Worm (Caenorhabditis elegans): ENCODE measurements around the gene adah-1.
A peak's percentile ranks its signal among the peaks of the same experiment; 100 is the strongest.

The adah-1 gene

ce11 chrIV:7003323-7003722, 20.7 kb upstream of the adah-1 start, which contains the start of gene cht-3:
cht-3 (plus strand) TSS chrIV:7003623.
- no peak for TF ChIP-seq lim-7 (GFP tag; IDR thresholded peaks at IDR 0.05)

DNA sequence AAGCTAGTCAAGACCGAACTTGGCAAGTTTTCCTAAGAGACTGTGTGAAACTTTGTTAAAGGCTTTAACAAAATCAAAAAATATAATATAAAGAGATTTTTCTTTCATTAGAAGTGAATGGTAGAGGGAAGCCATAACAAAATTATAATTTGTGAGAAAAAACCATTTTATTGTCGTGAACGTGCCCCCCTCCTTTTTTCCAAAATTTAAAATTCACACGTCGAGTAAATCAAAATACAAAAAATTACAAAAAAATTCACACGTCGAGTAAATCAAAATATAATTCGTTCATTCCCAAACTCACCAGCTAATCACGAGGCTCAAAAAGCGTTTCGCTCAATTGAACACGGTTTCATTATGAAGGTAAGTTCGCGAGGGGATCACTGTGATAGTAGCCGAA, 14.5 kb upstream of the adah-1 start, which contains the start of gene C25A8.2:
TSS of gene C25A8.2 (plus strand) at position 301 of the 400 bp plus-strand sequence.
- no peak for TF ChIP-seq ZK337.2 (GFP tag; IDR thresholded peaks at IDR 0.05)
- no peak for TF ChIP-seq spr-3 (GFP tag; optimal IDR thresholded peaks at IDR 0.05)
- no peak for TF ChIP-seq fkh-10 (GFP tag; optimal IDR thresholded peaks at IDR 0.05)
- TF ChIP-seq nhr-77 (tag; optimal IDR thresholded peaks at IDR 0.05), result no peak

ce11 chrIV:7010195-7010594, 13.8 kb upstream of the adah-1 start:
- TF ChIP-seq lin-13 (GFP tag; optimal IDR thresholded peaks at IDR 0.05) (no peak), nhr-42 (GFP tag; IDR thresholded peaks at IDR 0.05) (no peak), vab-7 (GFP tag; IDR thresholded peaks at IDR 0.05) (no peak), unc-62 (GFP tag; optimal IDR thresholded peaks at IDR 0.05 in 1 of 2) (no peak), unc-62 (tag; optimal IDR thresholded peaks at IDR 0.05) (no peak), set-16 (GFP tag; IDR thresholded peaks at IDR 0.05) (peak; percentile 68), sdz-12 (GFP tag; optimal IDR thresholded peaks at IDR 0.05) (no peak), dmd-8 (GFP tag; IDR thresholded peaks at IDR 0.05) (no peak), egl-43 (GFP tag; IDR thresholded peaks at IDR 0.05) (no peak)

- no peak for TF ChIP-seq snpc-4 (tag; optimal IDR thresholded peaks at IDR 0.05)
- TF ChIP-seq egl-43 (GFP tag; IDR thresholded peaks at IDR 0.05), result no peak
- TF ChIP-seq dmd-8 (GFP tag; IDR thresholded peaks at IDR 0.05), result no peak
Observed at ce11 chrIV:7010835-7011234, 13.2 kb upstream of the adah-1 start, which contains the start of gene C25A8.1. C25A8.1 (plus strand) TSS chrIV:7011135.

DNA sequence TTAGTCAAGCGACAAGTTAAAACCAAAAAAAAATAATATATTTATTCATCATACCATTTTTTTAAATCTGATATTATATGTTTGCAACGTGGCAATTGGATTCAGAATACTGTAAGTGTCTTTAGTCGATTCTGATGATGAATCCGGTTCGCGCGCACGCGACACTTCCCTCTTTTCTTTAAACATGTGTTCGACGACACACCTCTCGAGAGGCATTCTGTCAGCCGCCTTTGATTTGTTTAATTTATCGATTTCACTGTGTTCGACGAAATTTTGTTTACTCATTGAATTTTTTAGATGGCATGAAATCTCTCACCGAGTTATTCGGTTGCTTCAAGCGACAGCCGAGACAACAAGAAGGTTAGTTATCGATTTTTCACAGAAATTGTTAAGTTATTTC, 12.3 kb upstream of the adah-1 start, which contains the start of gene trxr-1:
TSS of gene trxr-1 (plus strand) at position 227 of the 400 bp plus-strand sequence.
- no peak for TF ChIP-seq dmd-8 (GFP tag; IDR thresholded peaks at IDR 0.05)
- peak; percentile 69 for TF ChIP-seq hlh-30 (tag; optimal IDR thresholded peaks at IDR 0.05; ENCODE audit: insufficient read depth)
- TF ChIP-seq mxl-3 (GFP tag; optimal IDR thresholded peaks at IDR 0.05), result peak; percentile 66

- TF ChIP-seq nhr-28 (tag; optimal IDR thresholded peaks at IDR 0.05), result no peak
- TF ChIP-seq rbr-2 (tag; optimal IDR thresholded peaks at IDR 0.05), result no peak
- TF ChIP-seq hmg-1.1 (GFP tag; IDR thresholded peaks at IDR 0.05), result no peak
- no peak for TF ChIP-seq ama-1 (optimal IDR thresholded peaks at IDR 0.05)
- no peak for TF ChIP-seq attf-4 (tag; optimal IDR thresholded peaks at IDR 0.05)
- TF ChIP-seq spr-1 (tag; optimal IDR thresholded peaks at IDR 0.05), result no peak
- TF ChIP-seq nhr-11 (tag; optimal IDR thresholded peaks at IDR 0.05), result no peak
- no peak for TF ChIP-seq lin-15B (tag; optimal IDR thresholded peaks at IDR 0.05)
- TF ChIP-seq unc-39 (tag; optimal IDR thresholded peaks at IDR 0.05), result no peak
- no peak for TF ChIP-seq F37D6.2 (tag; optimal IDR thresholded peaks at IDR 0.05)
- no peak for TF ChIP-seq cey-2 (tag; optimal IDR thresholded peaks at IDR 0.05; ENCODE audit: borderline replicate concordance, insufficient read depth)
- TF ChIP-seq sdz-12 (GFP tag; optimal IDR thresholded peaks at IDR 0.05), result no peak
Observed at ce11 chrIV:7012214-7012613, 11.8 kb upstream of the adah-1 start.

- peak; percentile 51 for TF ChIP-seq lin-38 (GFP tag; IDR thresholded peaks at IDR 0.05)
- peak; percentile 6 for TF ChIP-seq dpl-1 (GFP tag; optimal IDR thresholded peaks at IDR 0.05)
- peak; percentile 34 for TF ChIP-seq nhr-77 (tag; optimal IDR thresholded peaks at IDR 0.05)
- TF ChIP-seq vab-7 (GFP tag; IDR thresholded peaks at IDR 0.05), result no peak
- peak; percentile 12 for TF ChIP-seq nhr-28 (tag; optimal IDR thresholded peaks at IDR 0.05)
- peak; percentile 77 for TF ChIP-seq set-16 (GFP tag; IDR thresholded peaks at IDR 0.05)
- TF ChIP-seq zag-1 (tag; optimal IDR thresholded peaks at IDR 0.05), result no peak
Observed at ce11 chrIV:7012731-7013445, 11.1 kb upstream of the adah-1 start.
